Worm (Caenorhabditis elegans) whole organism, mixed stage, embryonic: Measurements from ENCODE around the gene F54B8.4.

Experiments
- lsy-2 ChIP-seq: fragments of 150-350 bp; optimal IDR thresholded peaks from 2 replicates; lab custom pipeline; 2014; ENCODE audit warnings: missing biosample characterization, missing genetic modification characterization
- tbx-8 ChIP-seq: fragments of 200-800 bp; sonication (Bioruptor generic); optimal IDR thresholded peaks from 2 replicates; lab custom pipeline; 2018; ENCODE audit warnings: mild to moderate bottlenecking, missing genetic modification characterization, moderate library complexity, missing compliant biosample characterization

- TF ChIP-seq tbx-8 (no peak), lsy-2 (tag; lab: Kevin White, UChicago) (no peak)
Measured at ce11 chrV:15782494-15782893, 33.7 kb upstream of the F54B8.4 start, which contains the start of gene T26E4.3.
